Fruit fly (Drosophila melanogaster) whole organism, pupa: ENCODE data around the gene Qsox2.

ENCODE experiments used
- CG10348 ChIP-seq: fragments of 200-800 bp; sonication (Bioruptor generic); IDR thresholded peaks from 2 replicates; pipeline ENCODE4 v1.3.6; 2022; ENCODE audit warnings: missing biosample characterization, missing genetic modification characterization
- CG12605 ChIP-seq: fragments of 200-800 bp; sonication (Bioruptor generic); IDR thresholded peaks from 2 replicates; pipeline ENCODE4 v1.3.6; 2022; ENCODE audit warnings: missing biosample characterization, missing genetic modification characterization
- CG13204 ChIP-seq: fragments of 200-800 bp; sonication (Bioruptor generic); optimal IDR thresholded peaks from 2 replicates; lab custom pipeline; 2018; ENCODE audit warnings: missing biosample characterization, mild to moderate bottlenecking, missing genetic modification characterization, moderate library complexity
- CG14655 ChIP-seq: fragments of 200-800 bp; sonication (Bioruptor generic); optimal IDR thresholded peaks from 3 replicates; lab custom pipeline; 2017; ENCODE audit warnings: mild to moderate bottlenecking, missing biosample characterization, missing genetic modification reagents, missing genetic modification characterization
- CG15710 ChIP-seq: fragments of 200-800 bp; sonication (Bioruptor generic); optimal IDR thresholded peaks from 2 replicates; lab custom pipeline; 2018; ENCODE audit warnings: missing biosample characterization, mild to moderate bottlenecking, missing genetic modification characterization, moderate library complexity
- CG17806 ChIP-seq: fragments of 200-800 bp; sonication (Bioruptor generic); optimal IDR thresholded peaks from 2 replicates; lab custom pipeline; 2018; ENCODE audit warnings: missing biosample characterization, mild to moderate bottlenecking, missing genetic modification characterization, moderate library complexity
- CG32121 ChIP-seq: fragments of 200-800 bp; sonication (Bioruptor generic); IDR thresholded peaks from 2 replicates; pipeline ENCODE4 v1.3.6; 2022; ENCODE audit warnings: missing biosample characterization, missing genetic modification characterization
- CG34367 ChIP-seq: fragments of 200-800 bp; sonication (Bioruptor generic); optimal IDR thresholded peaks from 2 replicates; lab custom pipeline; 2018; ENCODE audit warnings: missing biosample characterization, mild to moderate bottlenecking, missing genetic modification characterization
- CG4496 ChIP-seq: fragments of 200-800 bp; sonication (Bioruptor generic); IDR thresholded peaks from 3 replicates; pipeline ENCODE4 v1.3.6; 2022; ENCODE audit warnings: missing biosample characterization, missing genetic modification characterization
- CG8159 ChIP-seq: fragments of 200-800 bp; sonication (Bioruptor generic); optimal IDR thresholded peaks from 3 replicates; lab custom pipeline; 2018; ENCODE audit warnings: missing biosample characterization, mild to moderate bottlenecking, missing genetic modification characterization, moderate library complexity
- CG8301 ChIP-seq: fragments of 200-800 bp; sonication (Bioruptor generic); optimal IDR thresholded peaks from 2 replicates; lab custom pipeline; 2018; ENCODE audit warnings: missing biosample characterization, mild to moderate bottlenecking, missing genetic modification characterization
- CG9948 ChIP-seq: fragments of 200-800 bp; sonication (Bioruptor generic); optimal IDR thresholded peaks from 2 replicates; lab custom pipeline; 2018; ENCODE audit warnings: missing biosample characterization, mild to moderate bottlenecking, missing genetic modification characterization, moderate library complexity
- D1 ChIP-seq: fragments of 200-800 bp; sonication (Bioruptor generic); optimal IDR thresholded peaks from 2 replicates; lab custom pipeline; 2018; ENCODE audit warnings: missing biosample characterization, mild to moderate bottlenecking, missing genetic modification characterization, moderate library complexity
- EcR ChIP-seq: fragments of 200-800 bp; sonication (Bioruptor generic); optimal IDR thresholded peaks from 3 replicates; lab custom pipeline; 2019; ENCODE audit warnings: missing biosample characterization, missing genetic modification characterization, mild to moderate bottlenecking, moderate library complexity, missing genetic modification reagents
- Ets98B ChIP-seq: fragments of 200-800 bp; sonication (Bioruptor generic); IDR thresholded peaks from 2 replicates; pipeline ENCODE4 v1.3.6; 2022; ENCODE audit warnings: missing biosample characterization, missing genetic modification characterization
- Pif1A ChIP-seq: fragments of 200-800 bp; sonication (Bioruptor generic); optimal IDR thresholded peaks from 3 replicates; lab custom pipeline; 2016; ENCODE audit warnings: missing biosample characterization, missing genetic modification characterization
- Pif1B ChIP-seq: fragments of 200-800 bp; sonication (Bioruptor generic); optimal IDR thresholded peaks from 3 replicates; lab custom pipeline; 2016; ENCODE audit warnings: missing biosample characterization, missing genetic modification characterization
- Snoo ChIP-seq: fragments of 200-800 bp; sonication (Bioruptor generic); optimal IDR thresholded peaks from 3 replicates; lab custom pipeline; 2017; ENCODE audit warnings: missing biosample characterization, mild to moderate bottlenecking, missing genetic modification characterization, inconsistent platforms
- fd96Ca ChIP-seq: fragments of 200-800 bp; sonication (Bioruptor generic); IDR thresholded peaks from 3 replicates; pipeline ENCODE4 v1.3.6; 2022; ENCODE audit warnings: missing biosample characterization, missing genetic modification characterization
- gl ChIP-seq: fragments of 200-800 bp; sonication (Bioruptor generic); optimal IDR thresholded peaks from 2 replicates; lab custom pipeline; 2018; ENCODE audit warnings: missing biosample characterization, mild to moderate bottlenecking, missing genetic modification characterization
- rn ChIP-seq: fragments of 200-800 bp; sonication (Bioruptor generic); IDR thresholded peaks from 2 replicates; pipeline ENCODE4 v1.3.6; 2022; ENCODE audit warnings: missing biosample characterization, missing genetic modification characterization

Gene Qsox2

dm6 chr3R:21884354-21884753 is 29.2 kb upstream of the Qsox2 start, which contains the start of gene fit:
TSS of gene fit (minus strand) at chr3R:21884454.
- TF ChIP-seq CG8159 (no peak), Snoo (tag; lab: Kevin White, UChicago) (no peak), D1 (tag; lab: Kevin White, UChicago) (no peak), CG10348 (GFP tag; lab: Robert Waterston, UW) (no peak), rn (GFP tag; lab: Robert Waterston, UW) (no peak), CG14655 (no peak), EcR (GFP tag; lab: Kevin White, UChicago) (no peak), CG32121 (no peak), Ets98B (no peak), Pif1A (GFP tag; lab: Kevin White, UChicago) (no peak), fd96Ca (no peak), CG12605 (GFP tag; lab: Robert Waterston, UW) (no peak), CG34367 (tag; lab: Kevin White, UChicago) (no peak), CG4496 (GFP tag; lab: Robert Waterston, UW) (no peak)

DNA sequence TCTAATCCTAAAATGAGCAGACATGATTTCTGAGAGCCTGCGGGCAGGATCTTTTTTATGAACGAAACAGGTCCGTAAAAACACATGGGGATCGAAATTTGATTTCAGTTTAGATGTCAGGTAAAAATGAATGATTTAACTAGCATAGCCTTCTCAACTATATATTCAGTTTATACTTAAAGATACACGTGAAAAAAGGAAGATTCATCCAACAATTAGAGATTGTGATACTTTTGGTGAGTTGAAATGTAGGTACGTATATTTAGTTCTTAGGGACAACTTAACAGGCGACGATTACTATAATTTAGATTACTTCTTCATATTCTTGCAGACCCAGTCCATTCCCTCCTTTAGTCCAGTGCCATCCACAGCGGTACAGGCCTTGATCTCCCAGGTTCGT is 28.1 kb upstream of the Qsox2 start, which contains the start of gene CG17819:
Gene CG17819 (minus strand): TSS at position 101 of the 400 bp plus-strand sequence.
- no peak for TF ChIP-seq CG34367 (tag; lab: Kevin White, UChicago)
- no peak for TF ChIP-seq CG4496 (GFP tag; lab: Robert Waterston, UW)
- no peak for TF ChIP-seq CG17806 (tag; lab: Kevin White, UChicago)
- TF ChIP-seq CG32121 = no peak
- TF ChIP-seq Ets98B = no peak
- no peak for TF ChIP-seq CG13204 (GFP tag; lab: Kevin White, UChicago)
- TF ChIP-seq fd96Ca = no peak
- no peak for TF ChIP-seq CG10348 (GFP tag; lab: Robert Waterston, UW)
- no peak for TF ChIP-seq gl (tag; lab: Kevin White, UChicago)
- no peak for TF ChIP-seq CG12605 (GFP tag; lab: Robert Waterston, UW)
- no peak for TF ChIP-seq Pif1A (GFP tag; lab: Kevin White, UChicago)
- TF ChIP-seq Pif1B (GFP tag; lab: Kevin White, UChicago) = no peak
- TF ChIP-seq, all 21 proteins: peak for 0

DNA sequence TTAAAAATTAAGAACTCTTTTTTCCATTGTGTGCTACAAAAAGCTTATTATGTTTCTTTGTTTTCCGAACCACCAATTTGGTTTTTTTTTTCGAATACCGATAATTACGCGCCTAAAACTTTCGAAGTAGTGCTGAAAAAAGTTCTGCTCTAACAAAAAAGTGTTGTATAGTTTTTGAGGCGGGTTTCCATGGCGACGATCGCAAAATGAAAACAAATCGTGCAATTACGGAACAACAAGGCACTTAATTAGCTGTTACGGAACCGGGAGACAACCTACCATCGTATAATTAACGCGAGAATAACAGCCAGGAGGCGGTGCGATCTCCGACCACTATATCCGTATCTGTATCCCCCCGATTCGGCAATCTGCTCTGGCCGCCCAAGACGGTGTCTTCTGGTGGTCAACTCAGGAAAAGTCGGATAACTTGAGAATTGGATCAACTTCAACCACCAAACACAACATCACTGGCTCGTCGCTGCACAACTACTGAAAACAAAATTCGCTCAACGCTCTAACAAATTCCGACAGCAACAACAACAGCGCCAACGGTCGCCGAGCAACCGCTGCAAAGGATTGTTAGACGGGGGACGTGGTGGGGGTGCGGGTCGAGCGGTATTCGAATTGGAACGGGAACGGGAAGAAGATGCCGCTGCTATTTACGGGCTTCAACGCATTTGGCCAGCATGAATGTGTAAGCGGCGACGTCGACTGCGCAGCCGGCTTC is 26.5 kb upstream of the Qsox2 start, which contains the start of the genes CG6678 and dnd:
Gene CG6678 (plus strand): TSS at position 169 of the 727 bp plus-strand sequence.
Gene dnd (minus strand): TSS at position 495 of the 727 bp plus-strand sequence.
- peak; percentile 72 for TF ChIP-seq CG13204 (GFP tag; lab: Kevin White, UChicago)
- no peak for TF ChIP-seq fd96Ca
- no peak for TF ChIP-seq CG17806 (tag; lab: Kevin White, UChicago)
- 0 out of 3 replicates have a peak, but pooled peaks have one; percentile 30 for TF ChIP-seq CG4496 (GFP tag; lab: Robert Waterston, UW)
- TF ChIP-seq D1 (tag; lab: Kevin White, UChicago) = no peak
- TF ChIP-seq, all 21 proteins: peak for 2

- TF ChIP-seq CG32121 = 0 out of 2 replicates have a peak, but pooled peaks have one; percentile 28
- no peak for TF ChIP-seq CG13204 (GFP tag; lab: Kevin White, UChicago)
- peak; percentile 46 for TF ChIP-seq CG15710 (tag; lab: Kevin White, UChicago)
- TF ChIP-seq fd96Ca = peak; percentile 17; the same call in 1 of the 3 replicates
- TF ChIP-seq CG8159 = peak; percentile 62
- TF ChIP-seq CG10348 (GFP tag; lab: Robert Waterston, UW) = no peak
- TF ChIP-seq EcR (GFP tag; lab: Kevin White, UChicago) = no peak
- TF ChIP-seq Ets98B = peak; percentile 51; the same call in 1 of the 2 replicates
- no peak for TF ChIP-seq CG14655
- TF ChIP-seq Snoo (tag; lab: Kevin White, UChicago) = no peak
- TF ChIP-seq CG34367 (tag; lab: Kevin White, UChicago) = no peak
- TF ChIP-seq gl (tag; lab: Kevin White, UChicago) = no peak
- peak; percentile 13 for TF ChIP-seq CG9948 (tag; lab: Kevin White, UChicago)
- TF ChIP-seq CG12605 (GFP tag; lab: Robert Waterston, UW) = no peak
- peak; percentile 44 for TF ChIP-seq CG17806 (tag; lab: Kevin White, UChicago)
- TF ChIP-seq Pif1B (GFP tag; lab: Kevin White, UChicago) = no peak
- TF ChIP-seq CG8301 (tag; lab: Kevin White, UChicago) = peak; percentile 49
- peak; percentile 61 for TF ChIP-seq CG4496 (GFP tag; lab: Robert Waterston, UW)
- no peak for TF ChIP-seq D1 (tag; lab: Kevin White, UChicago)
- no peak for TF ChIP-seq rn (GFP tag; lab: Robert Waterston, UW)
- TF ChIP-seq Pif1A (GFP tag; lab: Kevin White, UChicago) = no peak
Observed at dm6 chr3R:21887588-21888007, 25.9 kb upstream of the Qsox2 start.

DNA sequence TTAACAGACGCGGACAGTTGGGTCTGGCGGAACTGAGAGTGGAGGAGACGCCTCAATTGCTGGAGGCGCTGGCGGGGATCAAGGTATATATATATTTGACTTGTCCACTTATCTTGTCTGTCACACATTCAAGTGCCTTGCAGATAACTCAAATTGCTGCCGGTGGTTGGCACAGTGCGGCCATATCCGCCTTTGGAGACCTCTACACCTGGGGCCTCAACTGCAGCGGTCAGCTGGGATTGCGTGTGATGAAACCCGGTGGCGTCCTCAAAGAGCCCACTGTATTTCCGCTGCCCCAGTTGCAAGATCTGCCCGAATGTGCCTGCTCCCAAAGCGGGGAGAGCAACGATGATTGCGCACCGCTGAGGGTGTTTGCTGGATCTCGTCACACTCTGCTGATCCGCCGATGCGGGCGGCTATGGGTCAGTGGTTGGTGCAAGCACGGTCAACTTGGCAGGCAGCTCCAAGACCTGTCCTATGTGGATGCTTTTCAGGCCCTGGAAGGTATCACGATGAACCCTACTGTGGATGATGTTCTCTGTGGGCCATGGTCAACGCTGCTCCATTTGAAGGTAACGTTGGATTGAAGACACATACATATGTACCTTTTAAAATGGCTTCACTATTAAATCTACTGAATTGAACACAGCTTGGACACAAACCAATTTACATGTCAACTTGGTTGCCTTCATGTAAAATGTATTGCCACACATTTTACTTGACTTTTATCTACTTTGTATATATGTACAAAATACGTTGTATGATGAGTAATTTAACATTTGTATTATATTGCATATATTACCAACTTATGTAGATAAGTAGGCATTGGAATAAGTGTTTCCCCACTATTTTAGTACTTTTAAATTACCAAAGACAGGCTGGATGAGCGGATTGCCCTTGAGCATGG is 24.6 kb upstream of the Qsox2 start, which contains the start of gene CG43844:
Gene CG43844 (plus strand): TSS at position 844 of the 907 bp plus-strand sequence.
- TF ChIP-seq CG8301 (tag; lab: Kevin White, UChicago) (no peak), CG34367 (tag; lab: Kevin White, UChicago) (no peak), Pif1A (GFP tag; lab: Kevin White, UChicago) (no peak), CG15710 (tag; lab: Kevin White, UChicago) (no peak), CG8159 (no peak), CG4496 (GFP tag; lab: Robert Waterston, UW) (no peak), CG17806 (tag; lab: Kevin White, UChicago) (no peak)
